Worm (Caenorhabditis elegans) whole organism, L2 larva: Measurements from ENCODE around the gene srw-67.

ENCODE experiments used
- C34F6.9 ChIP-seq: fragments of 150-350 bp; optimal IDR thresholded peaks from 2 replicates; lab custom pipeline; 2014; ENCODE audit warnings: missing biosample characterization, missing genetic modification characterization
- F13H6.1 ChIP-seq: sonication (generic microtip); optimal IDR thresholded peaks from 2 replicates; lab custom pipeline; 2016; ENCODE audit warnings: missing genetic modification characterization, missing compliant biosample characterization
- R02D3.7 ChIP-seq: fragments of 150-350 bp; optimal IDR thresholded peaks from 2 replicates; lab custom pipeline; 2014; ENCODE audit warnings: missing biosample characterization, missing genetic modification characterization
- Y55F3AM.14 ChIP-seq: fragments of 200-800 bp; sonication (Bioruptor generic); optimal IDR thresholded peaks from 2 replicates; lab custom pipeline; 2018; ENCODE audit warnings: mild to moderate bottlenecking, missing genetic modification characterization, missing compliant biosample characterization
- ZK546.5 ChIP-seq: sonication (generic microtip); optimal IDR thresholded peaks from 2 replicates; lab custom pipeline; 2017; ENCODE audit warnings: missing biosample characterization, missing genetic modification characterization
- aly-2 ChIP-seq: fragments of 150-350 bp; optimal IDR thresholded peaks from 2 replicates; lab custom pipeline; 2014; ENCODE audit warnings: missing biosample characterization, missing genetic modification characterization
- ama-1 ChIP-seq: fragments of 150-350 bp; optimal IDR thresholded peaks from 2 replicates; lab custom pipeline; 2018; ENCODE audit warnings: inconsistent platforms
- blmp-1 ChIP-seq: sonication (generic microtip); optimal IDR thresholded peaks from 2 replicates; lab custom pipeline; 2017; ENCODE audit warnings: missing genetic modification characterization, mild to moderate bottlenecking, missing compliant biosample characterization, antibody characterized with exemption, moderate library complexity; ENCODE audit not compliant: insufficient read depth
- ceh-16 ChIP-seq: fragments of 150-350 bp; optimal IDR thresholded peaks from 2 replicates; lab custom pipeline; 2014; ENCODE audit warnings: missing biosample characterization, missing genetic modification characterization
- dmd-4 ChIP-seq: sonication (generic microtip); optimal IDR thresholded peaks from 2 replicates; lab custom pipeline; 2017; ENCODE audit warnings: missing biosample characterization, missing genetic modification characterization
- egl-27 ChIP-seq: sonication (generic microtip); optimal IDR thresholded peaks from 3 replicates; lab custom pipeline; 2017; ENCODE audit warnings: missing biosample characterization, missing genetic modification reagents, missing genetic modification characterization
- elt-3 ChIP-seq: sonication (generic microtip); optimal IDR thresholded peaks from 2 replicates; lab custom pipeline; 2017; ENCODE audit warnings: missing biosample characterization, missing genetic modification characterization
- fos-1 ChIP-seq: fragments of 150-350 bp; optimal IDR thresholded peaks from 2 replicates; lab custom pipeline; 2014; ENCODE audit warnings: missing biosample characterization, missing genetic modification characterization
- gmeb-1 ChIP-seq: fragments of 150-350 bp; optimal IDR thresholded peaks from 2 replicates; lab custom pipeline; 2014; ENCODE audit warnings: missing biosample characterization, missing genetic modification characterization
- lin-13 ChIP-seq: fragments of 150-350 bp; optimal IDR thresholded peaks from 2 replicates; lab custom pipeline; 2014; ENCODE audit warnings: missing biosample characterization, missing genetic modification reagents, missing genetic modification characterization
- lin-39 ChIP-seq: fragments of 150-350 bp; optimal IDR thresholded peaks from 2 replicates; lab custom pipeline; 2014; ENCODE audit warnings: missing biosample characterization, missing genetic modification reagents, missing genetic modification characterization
- lsy-2 ChIP-seq, 2 experiments: fragments of 150-350 bp in 1 of 2; sonication (generic microtip) in 1 of 2; optimal IDR thresholded peaks; 2 replicates each; lab custom pipeline; 2014 to 2017; ENCODE audit warnings: missing biosample characterization in 2 of 2, missing genetic modification characterization in 2 of 2
- mab-5 ChIP-seq: fragments of 150-350 bp; optimal IDR thresholded peaks from 2 replicates; lab custom pipeline; 2014; ENCODE audit warnings: missing biosample characterization, missing genetic modification characterization
- mbf-1 ChIP-seq: sonication (generic microtip); optimal IDR thresholded peaks from 2 replicates; lab custom pipeline; 2017; ENCODE audit warnings: missing biosample characterization, missing genetic modification characterization
- mdl-1 ChIP-seq, 2 experiments: fragments of 150-350 bp in 1 of 2; sonication (generic microtip) in 1 of 2; optimal IDR thresholded peaks; 2 replicates each; lab custom pipeline; 2017; ENCODE audit warnings: missing biosample characterization in 2 of 2, missing genetic modification characterization in 2 of 2
- nhr-10 ChIP-seq: sonication (generic microtip); optimal IDR thresholded peaks from 2 replicates; lab custom pipeline; 2017; ENCODE audit warnings: missing biosample characterization, missing genetic modification characterization
- nhr-129 ChIP-seq: fragments of 150-350 bp; optimal IDR thresholded peaks from 2 replicates; lab custom pipeline; 2014; ENCODE audit warnings: missing biosample characterization, missing genetic modification characterization
- nhr-21 ChIP-seq: fragments of 150-350 bp; optimal IDR thresholded peaks from 2 replicates; lab custom pipeline; 2014; ENCODE audit warnings: missing biosample characterization, missing genetic modification characterization
- nhr-237 ChIP-seq: fragments of 150-350 bp; optimal IDR thresholded peaks from 2 replicates; lab custom pipeline; 2014; ENCODE audit warnings: missing biosample characterization, missing genetic modification characterization
- nhr-25 ChIP-seq: fragments of 150-350 bp; sonication (generic microtip); optimal IDR thresholded peaks from 3 replicates; lab custom pipeline; 2014; ENCODE audit warnings: missing biosample characterization, missing genetic modification characterization
- nhr-6 ChIP-seq: fragments of 150-350 bp; optimal IDR thresholded peaks from 2 replicates; lab custom pipeline; 2014; ENCODE audit warnings: missing biosample characterization, missing genetic modification characterization
- peb-1 ChIP-seq: fragments of 150-350 bp; optimal IDR thresholded peaks from 2 replicates; lab custom pipeline; 2014; ENCODE audit warnings: missing biosample characterization, missing genetic modification characterization
- sem-4 ChIP-seq: fragments of 150-350 bp; optimal IDR thresholded peaks from 2 replicates; lab custom pipeline; 2014; ENCODE audit warnings: missing biosample characterization, missing genetic modification reagents, missing genetic modification characterization
- sma-3 ChIP-seq: sonication (generic microtip); optimal IDR thresholded peaks from 2 replicates; lab custom pipeline; 2016; ENCODE audit warnings: missing genetic modification reagents, missing genetic modification characterization, missing compliant biosample characterization
- sma-9 ChIP-seq, 2 experiments: fragments of 150-350 bp in 1 of 2; sonication (generic microtip) in 1 of 2; optimal IDR thresholded peaks; 2 replicates each; lab custom pipeline; 2014 to 2016; ENCODE audit warnings: missing genetic modification characterization in 2 of 2, mild to moderate bottlenecking in 1 of 2, missing biosample characterization in 1 of 2, missing compliant biosample characterization in 1 of 2, missing genetic modification reagents in 1 of 2, moderate library complexity in 1 of 2
- snpc-4 ChIP-seq: fragments of 150-350 bp; optimal IDR thresholded peaks from 2 replicates; lab custom pipeline; 2014; ENCODE audit warnings: missing biosample characterization, missing genetic modification characterization
- unc-62 ChIP-seq: fragments of 150-350 bp; optimal IDR thresholded peaks from 2 replicates; lab custom pipeline; 2014; ENCODE audit warnings: missing biosample characterization, missing genetic modification reagents, missing genetic modification characterization
- zag-1 ChIP-seq: fragments of 150-350 bp; optimal IDR thresholded peaks from 2 replicates; lab custom pipeline; 2014; ENCODE audit warnings: missing biosample characterization, missing genetic modification characterization
- ztf-4 ChIP-seq: fragments of 150-350 bp; optimal IDR thresholded peaks from 2 replicates; lab custom pipeline; 2014; ENCODE audit warnings: missing biosample characterization, missing genetic modification characterization

The srw-67 gene

ce11 chrV:7414909-7415308 is 2.6 kb upstream of the srw-67 start, which contains the start of gene F18E3.12:
TSS of gene F18E3.12 (plus strand) at chrV:7414985.
- TF ChIP-seq peb-1 (tag; lab: Kevin White, UChicago), result no peak
- TF ChIP-seq ama-1 (lab: Kevin White, UChicago), result peak; percentile 77

ce11 chrV:7415780-7416428 is 1.6 kb upstream of the srw-67 start, which contains the start of gene F18E3.13:
TSS of gene F18E3.13 (plus strand) at chrV:7416164.
- TF ChIP-seq nhr-6 (tag; lab: Kevin White, UChicago) (peak; percentile 63), nhr-21 (tag; lab: Kevin White, UChicago) (peak; percentile 97), egl-27 (tag; lab: Kevin White, UChicago) (peak; percentile 65), nhr-237 (tag; lab: Kevin White, UChicago) (no peak), mdl-1 (tag; optimal IDR thresholded peaks at IDR 0.05; lab: Kevin White, UChicago) (peak; percentile 7 to 63), ZK546.5 (tag; lab: Kevin White, UChicago) (no peak), F13H6.1 (tag; lab: Kevin White, UChicago) (peak; percentile 35), nhr-25 (tag; lab: Kevin White, UChicago) (peak; percentile 93), ceh-16 (tag; lab: Kevin White, UChicago) (no peak), nhr-10 (tag; lab: Kevin White, UChicago) (no peak), sma-9 (GFP tag; optimal IDR thresholded peaks at IDR 0.05; lab: Kevin White, UChicago) (peak; percentile 95), sma-9 (tag; optimal IDR thresholded peaks at IDR 0.05; lab: Kevin White, UChicago) (no peak), sma-3 (GFP tag; lab: Kevin White, UChicago) (peak; percentile 94), sem-4 (peak; percentile 48), fos-1 (peak; percentile 21), Y55F3AM.14 (peak; percentile 46), C34F6.9 (tag; lab: Kevin White, UChicago) (no peak), mbf-1 (tag; lab: Kevin White, UChicago) (no peak), gmeb-1 (tag; lab: Kevin White, UChicago) (no peak), dmd-4 (tag; lab: Kevin White, UChicago) (no peak), zag-1 (tag; lab: Kevin White, UChicago) (no peak), ztf-4 (tag; lab: Kevin White, UChicago) (no peak), lsy-2 (tag; optimal IDR thresholded peaks at IDR 0.05; lab: Kevin White, UChicago) (peak in 1 of 2 experiments; percentile 25), mab-5 (no peak), ama-1 (lab: Kevin White, UChicago) (peak; percentile 86), elt-3 (tag; lab: Kevin White, UChicago) (no peak), blmp-1 (tag; lab: Kevin White, UChicago) (peak; percentile 94), nhr-129 (tag; lab: Kevin White, UChicago) (peak; percentile 69)

- TF ChIP-seq ama-1 (lab: Kevin White, UChicago) (no peak), sma-3 (GFP tag; lab: Kevin White, UChicago) (peak; percentile 1), nhr-21 (tag; lab: Kevin White, UChicago) (peak; percentile 31)
These were observed 891 bp upstream of the srw-67 start for ce11 chrV:7416569-7416968.

ce11 chrV:7420162-7420561 is 2.7 kb downstream of the srw-67 start, which contains the start of gene srxa-4:
TSS of gene srxa-4 (plus strand) at chrV:7420462.
- TF ChIP-seq snpc-4 (tag; lab: Kevin White, UChicago), result no peak
- no peak for TF ChIP-seq unc-62 (GFP tag; lab: Kevin White, UChicago)
- TF ChIP-seq F13H6.1 (tag; lab: Kevin White, UChicago), result no peak
- no peak for TF ChIP-seq nhr-21 (tag; lab: Kevin White, UChicago)
- TF ChIP-seq ceh-16 (tag; lab: Kevin White, UChicago), result no peak

ce11 chrV:7424336-7424735 is 6.9 kb downstream of the srw-67 start, which contains the start of gene F18E3.10:
TSS of gene F18E3.10 (minus strand) at chrV:7424436.
- TF ChIP-seq ceh-16 (tag; lab: Kevin White, UChicago) (no peak), lin-13 (GFP tag; lab: Kevin White, UChicago) (no peak), aly-2 (tag; lab: Kevin White, UChicago) (no peak), R02D3.7 (no peak), lin-39 (tag; lab: Kevin White, UChicago) (no peak)
- TF ChIP-seq, all 48 proteins: peak for 0
